Worm (Caenorhabditis elegans) whole organism, early embryonic: ENCODE data around the gene clec-50.

Experiments
- ama-1 ChIP-seq: fragments of 150-350 bp; optimal IDR thresholded peaks from 2 replicates; lab custom pipeline; 2014
- ceh-13 ChIP-seq: fragments of 200-800 bp; sonication (Bioruptor generic); optimal IDR thresholded peaks from 2 replicates; lab custom pipeline; 2018; ENCODE audit warnings: mild to moderate bottlenecking, missing genetic modification characterization, missing compliant biosample characterization
- ceh-36 ChIP-seq: sonication (generic microtip); optimal IDR thresholded peaks from 2 replicates; lab custom pipeline; 2016; ENCODE audit warnings: missing genetic modification characterization, inconsistent platforms, missing compliant biosample characterization
- flt-1 ChIP-seq: fragments of 200-800 bp; sonication (Bioruptor generic); IDR thresholded peaks from 2 replicates; pipeline ENCODE4 v1.3.6; 2022; ENCODE audit warnings: missing genetic modification characterization, missing compliant biosample characterization
- hmbx-1 ChIP-seq: sonication (generic microtip); optimal IDR thresholded peaks from 2 replicates; lab custom pipeline; 2016; ENCODE audit warnings: mild to moderate bottlenecking, missing genetic modification characterization, missing compliant biosample characterization
- hmg-4 ChIP-seq: fragments of 200-800 bp; sonication (Bioruptor generic); optimal IDR thresholded peaks from 2 replicates; lab custom pipeline; 2018; ENCODE audit warnings: mild to moderate bottlenecking, missing genetic modification characterization, missing compliant biosample characterization
- pes-1 ChIP-seq: fragments of 200-800 bp; sonication (Bioruptor generic); IDR thresholded peaks from 2 replicates; pipeline ENCODE4 v1.3.6; 2022; ENCODE audit warnings: missing genetic modification reagents, missing genetic modification characterization, missing compliant biosample characterization
- sea-1 ChIP-seq: fragments of 200-800 bp; sonication (Bioruptor generic); conservative IDR thresholded peaks from 2 replicates; pipeline ENCODE4 v1.3.6; 2022; ENCODE audit warnings: missing genetic modification characterization, missing compliant biosample characterization
- tra-4 ChIP-seq: sonication (generic microtip); optimal IDR thresholded peaks from 2 replicates; lab custom pipeline; 2017; ENCODE audit warnings: missing genetic modification characterization, missing compliant biosample characterization

ce11 chrV:19724589-19724988 lies 30.6 kb downstream of the clec-50 start:
- TF ChIP-seq hmg-4 (GFP tag; lab: Kevin White, UChicago) (no peak), flt-1 (no peak), ama-1 (lab: Kevin White, UChicago) (no peak), ceh-36 (no peak), hmbx-1 (tag; lab: Kevin White, UChicago) (no peak), sea-1 (GFP tag; lab: Robert Waterston, UW) (no peak), pes-1 (GFP tag; lab: Robert Waterston, UW) (no peak), ceh-13 (GFP tag; lab: Kevin White, UChicago) (no peak), tra-4 (tag; lab: Kevin White, UChicago) (no peak)
